Worm (Caenorhabditis elegans) whole organism, L3 larva: ENCODE results near the gene F31E8.5.

Experiments used
- R02D3.7 ChIP-seq: fragments of 150-350 bp; optimal IDR thresholded peaks from 2 replicates; lab custom pipeline; 2014; ENCODE audit warnings: missing biosample characterization, missing genetic modification characterization
- aly-2 ChIP-seq: fragments of 150-350 bp; optimal IDR thresholded peaks from 2 replicates; lab custom pipeline; 2014; ENCODE audit warnings: missing biosample characterization, missing genetic modification characterization
- ama-1 ChIP-seq: fragments of 150-350 bp; optimal IDR thresholded peaks from 2 replicates; lab custom pipeline; 2018
- elt-3 ChIP-seq, 3 experiments: fragments of 150-350 bp in 1 of 3; sonication (generic microtip) in 2 of 3; optimal IDR thresholded peaks; 2 replicates in 2 of 3; 4 replicates in 1 of 3; lab custom pipeline; 2014 to 2017; ENCODE audit warnings: missing biosample characterization in 3 of 3, missing genetic modification characterization in 3 of 3
- fkh-10 ChIP-seq: sonication (generic microtip); optimal IDR thresholded peaks from 2 replicates; lab custom pipeline; 2017; ENCODE audit warnings: missing biosample characterization, missing genetic modification reagents, missing genetic modification characterization
- lin-39 ChIP-seq: fragments of 150-350 bp; optimal IDR thresholded peaks from 2 replicates; lab custom pipeline; 2018; ENCODE audit warnings: missing biosample characterization, missing genetic modification reagents, missing genetic modification characterization
- nhr-11 ChIP-seq: fragments of 150-350 bp; optimal IDR thresholded peaks from 2 replicates; lab custom pipeline; 2014; ENCODE audit warnings: missing biosample characterization, missing genetic modification characterization
- pqm-1 ChIP-seq: fragments of 150-350 bp; optimal IDR thresholded peaks from 2 replicates; lab custom pipeline; 2017; ENCODE audit warnings: missing biosample characterization, missing genetic modification characterization, inconsistent platforms
- skn-1 ChIP-seq: fragments of 150-350 bp; optimal IDR thresholded peaks from 2 replicates; lab custom pipeline; 2014; ENCODE audit warnings: missing biosample characterization, missing genetic modification characterization
- tbx-2 ChIP-seq: sonication (generic microtip); optimal IDR thresholded peaks from 2 replicates; lab custom pipeline; 2016; ENCODE audit warnings: mild to moderate bottlenecking, missing genetic modification characterization, missing compliant biosample characterization

DNA sequence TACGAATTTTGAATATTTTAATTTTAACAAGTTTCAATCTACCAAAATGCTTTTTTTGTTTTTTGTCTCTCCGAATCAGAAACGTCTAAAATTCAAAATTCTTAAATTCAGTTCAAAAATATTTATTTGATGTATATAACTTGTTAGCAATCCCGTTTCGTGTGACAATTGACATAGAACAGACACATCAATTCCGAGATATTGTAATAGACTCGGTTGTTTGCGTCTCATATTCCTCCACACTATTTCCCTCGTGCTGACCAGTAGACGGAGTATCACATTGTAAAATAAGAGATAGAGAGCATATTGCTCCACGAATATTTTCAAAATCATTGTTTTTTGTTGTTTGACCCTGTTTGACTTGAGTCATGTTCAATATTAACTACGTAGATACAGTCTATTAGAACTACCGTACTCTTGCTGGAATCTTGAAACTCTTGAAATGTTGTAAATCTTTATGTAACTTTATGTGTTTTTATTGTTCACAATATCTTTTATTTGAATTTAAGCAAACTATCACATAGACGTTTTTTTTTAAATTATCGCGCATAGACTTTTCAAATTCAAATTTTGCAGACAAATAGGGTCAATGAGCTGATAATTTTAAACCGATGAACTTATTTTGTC is 18.3 kb downstream of the F31E8.5 start, which contains the start of gene T13C2.3:
- TF ChIP-seq lin-39 (tag; lab: Kevin White, UChicago), result no peak
- TF ChIP-seq ama-1, result no peak
- no peak for TF ChIP-seq R02D3.7
- TF ChIP-seq skn-1 (tag; lab: Kevin White, UChicago), result no peak
- TF ChIP-seq tbx-2 (tag; lab: Kevin White, UChicago), result no peak
- no peak for TF ChIP-seq aly-2 (tag; lab: Kevin White, UChicago)
- TF ChIP-seq elt-3 (tag; optimal IDR thresholded peaks at IDR 0.05; lab: Kevin White, UChicago), result no peak
- TF ChIP-seq pqm-1, result no peak
- no peak for TF ChIP-seq fkh-10 (GFP tag; lab: Kevin White, UChicago)
- no peak for TF ChIP-seq nhr-11 (tag; lab: Kevin White, UChicago)
